Fruit fly (Drosophila melanogaster): ENCODE measurements around the gene Uxs.
A peak's percentile ranks its signal among the peaks of the same experiment; 100 is the strongest.

Uxs gene

DNA sequence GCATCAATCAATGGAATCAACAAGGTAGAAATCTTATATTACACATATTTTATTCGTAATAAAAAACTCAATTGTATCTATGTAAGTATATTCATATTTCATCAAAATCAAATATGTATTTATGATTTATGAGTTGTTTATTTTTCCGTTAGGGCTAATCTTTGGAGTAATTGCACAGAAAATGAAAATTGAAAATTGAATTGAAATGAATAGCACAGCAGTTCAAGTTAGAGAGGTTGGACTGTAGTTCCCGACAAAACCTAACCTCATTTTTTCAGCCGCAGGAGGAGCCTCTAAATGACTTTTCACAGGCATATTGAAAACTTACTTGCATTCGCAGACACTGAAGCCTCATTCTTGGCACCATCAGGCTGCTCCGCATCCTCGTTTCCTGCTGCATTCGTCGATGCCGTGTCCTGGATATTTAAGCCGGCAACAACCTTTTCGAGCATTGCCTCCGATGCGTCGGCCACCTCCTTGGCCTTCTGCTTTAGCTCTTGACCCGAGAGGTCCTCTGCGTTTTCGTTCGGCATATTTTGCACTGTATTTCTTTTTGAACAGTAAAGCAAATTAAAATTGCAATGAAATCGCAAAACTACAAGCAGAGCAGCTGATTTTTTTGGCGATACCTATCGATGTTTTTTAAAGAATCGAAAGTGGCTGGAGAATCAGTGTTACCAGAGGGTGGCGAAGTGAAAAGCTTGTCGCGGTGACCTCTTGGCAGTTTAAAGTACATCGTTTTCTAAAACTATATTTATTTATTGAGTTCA is 2.7 kb upstream of the Uxs start, which contains the start of gene Nmt (continued):
- TF ChIP-seq CG14965 (GFP tag; optimal IDR thresholded peaks at IDR 0.05; ENCODE audit: borderline replicate concordance) (no peak), CG9609 (GFP tag; optimal IDR thresholded peaks at IDR 0.05) (no peak), salm (tag; optimal IDR thresholded peaks at IDR 0.05) (no peak), CG2129 (GFP tag; IDR thresholded peaks at IDR 0.05; ENCODE audit: partially characterized antibody) (peak; percentile 59), Jarid2 (GFP tag; optimal IDR thresholded peaks at IDR 0.05) (no peak), CG10366 (GFP tag; IDR thresholded peaks at IDR 0.05) (peak; percentile 70), CG7556 (GFP tag; optimal IDR thresholded peaks at IDR 0.05) (no peak), Fer2 (tag; optimal IDR thresholded peaks at IDR 0.05) (no peak), TFAM (GFP tag; optimal IDR thresholded peaks at IDR 0.05) (no peak), CG12219 (GFP tag; optimal IDR thresholded peaks at IDR 0.05) (no peak), CG17829 (tag; optimal IDR thresholded peaks at IDR 0.05) (no peak), CG2202 (tag; optimal IDR thresholded peaks at IDR 0.05) (no peak), CG9932 (GFP tag; IDR thresholded peaks at IDR 0.05) (peak; percentile 72), CG8089 (GFP tag; optimal IDR thresholded peaks at IDR 0.05) (no peak), grau (tag; optimal IDR thresholded peaks at IDR 0.05) (peak; percentile 91), NK7.1 (GFP tag; optimal IDR thresholded peaks at IDR 0.05) (no peak), CG7786 (GFP tag; optimal IDR thresholded peaks at IDR 0.05) (peak; percentile 6), CG33557 (GFP tag; optimal IDR thresholded peaks at IDR 0.05) (no peak), sr (GFP tag; IDR thresholded peaks at IDR 0.05) (no peak), CG1603 (tag; optimal IDR thresholded peaks at IDR 0.05) (peak; percentile 33), ATbp (GFP tag; optimal IDR thresholded peaks at IDR 0.05) (no peak), oc (tag; optimal IDR thresholded peaks at IDR 0.05) (no peak), emc (GFP tag; optimal IDR thresholded peaks at IDR 0.05) (no peak), CG11504 (tag; optimal IDR thresholded peaks at IDR 0.05) (no peak), Vsx1 (GFP tag; optimal IDR thresholded peaks at IDR 0.05) (no peak), dm (GFP tag; optimal IDR thresholded peaks at IDR 0.05) (no peak), nerfin-1 (tag; optimal IDR thresholded peaks at IDR 0.05) (no peak), CG18619 (GFP tag; optimal IDR thresholded peaks at IDR 0.05) (no peak), CG12769 (tag; optimal IDR thresholded peaks at IDR 0.05) (no peak), shn (GFP tag; optimal IDR thresholded peaks at IDR 0.05) (no peak), toy (GFP tag; IDR thresholded peaks at IDR 0.05) (no peak), MESR4 (GFP tag; optimal IDR thresholded peaks at IDR 0.05) (peak; percentile 45), NfI (GFP tag; optimal IDR thresholded peaks at IDR 0.05) (no peak), fd102C (GFP tag; optimal IDR thresholded peaks at IDR 0.05) (no peak), CG2120 (GFP tag; optimal IDR thresholded peaks at IDR 0.05) (peak; percentile 67), Hr3 (GFP tag; optimal IDR thresholded peaks at IDR 0.05) (no peak), pb (GFP tag; optimal IDR thresholded peaks at IDR 0.05) (no peak), ara (GFP tag; IDR thresholded peaks at IDR 0.05) (no peak), ato (GFP tag; IDR thresholded peaks at IDR 0.05; ENCODE audit: partially characterized antibody) (peak; percentile 70), Rfx (GFP tag; IDR thresholded peaks at IDR 0.05) (no peak), CG3847 (GFP tag; IDR thresholded peaks at IDR 0.05) (peak; percentile 25), sob (GFP tag; IDR thresholded peaks at IDR 0.05) (no peak), CG1602 (GFP tag; optimal IDR thresholded peaks at IDR 0.05) (peak; percentile 26), MTF-1 (GFP tag; optimal IDR thresholded peaks at IDR 0.05; ENCODE audit: borderline replicate concordance) (no peak), ab (GFP tag; optimal IDR thresholded peaks at IDR 0.05) (no peak), Deaf1 (tag; optimal IDR thresholded peaks at IDR 0.05) (no peak), CG9797 (GFP tag; optimal IDR thresholded peaks at IDR 0.05) (peak; percentile 67), CG34376 (GFP tag; optimal IDR thresholded peaks at IDR 0.05) (no peak), corto (GFP tag; optimal IDR thresholded peaks at IDR 0.05) (no peak), repo (GFP tag; optimal IDR thresholded peaks at IDR 0.05) (no peak)

All from whole organism, embryonic.